Fruit fly (Drosophila melanogaster): Measurements from ENCODE around the gene eEF1gamma.

eEF1gamma gene

DNA sequence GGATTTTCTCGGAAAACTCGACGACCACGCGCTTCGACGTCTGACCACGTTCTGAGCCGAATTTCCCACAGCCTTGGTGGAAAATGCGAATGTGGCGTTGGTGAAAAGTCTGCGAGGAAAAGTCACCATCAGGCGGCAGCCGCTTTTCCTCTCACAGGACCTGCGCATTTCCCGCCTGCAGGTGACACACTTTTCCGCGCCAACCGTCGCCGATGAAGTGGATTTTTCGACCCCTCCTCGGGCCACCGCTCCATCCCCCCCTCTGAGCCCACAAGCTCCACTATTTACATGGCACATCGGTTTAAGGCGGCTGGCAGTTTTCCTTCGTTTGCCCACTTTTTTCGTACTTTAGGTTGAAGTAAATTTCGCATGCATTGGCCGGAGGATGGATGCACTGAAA lies 25.0 kb upstream of the eEF1gamma start, which contains the start of gene jus (continued):
- TF ChIP-seq sisA (GFP tag; IDR thresholded peaks at IDR 0.05) (no peak), tll (GFP tag; optimal IDR thresholded peaks at IDR 0.05) (no peak), abd-A (tag; optimal IDR thresholded peaks at IDR 0.05) (peak; percentile 14), Hmr (GFP tag; optimal IDR thresholded peaks at IDR 0.05) (peak; percentile 35), CG3995 (GFP tag; optimal IDR thresholded peaks at IDR 0.05) (no peak), Med (GFP tag) (peak; percentile 55), CG3847 (GFP tag; IDR thresholded peaks at IDR 0.05) (no peak), CG7556 (GFP tag; optimal IDR thresholded peaks at IDR 0.05) (peak; percentile 33), tap (tag; optimal IDR thresholded peaks at IDR 0.05) (no peak), Lim3 (GFP tag; IDR thresholded peaks at IDR 0.05) (no peak), CG4424 (GFP tag; optimal IDR thresholded peaks at IDR 0.05) (no peak), pnt (GFP tag; optimal IDR thresholded peaks at IDR 0.05) (no peak), Blimp-1 (GFP tag; optimal IDR thresholded peaks at IDR 0.05) (no peak), Abd-B (GFP tag; optimal IDR thresholded peaks at IDR 0.05) (no peak), Dek (tag; optimal IDR thresholded peaks at IDR 0.05) (no peak), CG34422 (GFP tag; IDR thresholded peaks at IDR 0.05) (no peak), Deaf1 (tag; optimal IDR thresholded peaks at IDR 0.05) (peak; percentile 73), CG15514 (GFP tag; optimal IDR thresholded peaks at IDR 0.05) (peak; percentile 15), ewg (GFP tag; optimal IDR thresholded peaks at IDR 0.05) (peak; percentile 76), bsh (GFP tag; optimal IDR thresholded peaks at IDR 0.05) (no peak), peb (GFP tag; IDR thresholded peaks at IDR 0.05) (no peak), CG18619 (GFP tag; optimal IDR thresholded peaks at IDR 0.05) (peak; percentile 9)

dm6 chr3R:29196967-29197611 lies 22.9 kb upstream of the eEF1gamma start, which contains the start of gene CG14515:
CG14515 (plus strand) TSS chr3R:29197556.
- TF ChIP-seq CG7556 (GFP tag; optimal IDR thresholded peaks at IDR 0.05) (peak; percentile 39), CG9437 (GFP tag; optimal IDR thresholded peaks at IDR 0.05) (peak; percentile 7), Med (GFP tag) (peak; percentile 40), phol (tag; optimal IDR thresholded peaks at IDR 0.05) (peak; percentile 27), CoRest (tag; optimal IDR thresholded peaks at IDR 0.05) (peak; percentile 11), dmrt99B (tag; optimal IDR thresholded peaks at IDR 0.05) (peak; percentile 49), CG2712 (tag; optimal IDR thresholded peaks at IDR 0.05) (peak; percentile 17), CG17361 (GFP tag; IDR thresholded peaks at IDR 0.05) (peak; percentile 44; the same call in 2 of the 3 replicates), CG2678 (tag; optimal IDR thresholded peaks at IDR 0.05) (peak; percentile 20), nmo (GFP tag; optimal IDR thresholded peaks at IDR 0.05) (peak; percentile 59), Eip74EF (GFP tag; optimal IDR thresholded peaks at IDR 0.05) (peak in 1 of 2 experiments; percentile 26), stwl (tag; optimal IDR thresholded peaks at IDR 0.05) (no peak), ase (GFP tag; IDR thresholded peaks at IDR 0.05) (0 out of 3 replicates have a peak, but pooled peaks have one; percentile 16), CG1832 (GFP tag; optimal IDR thresholded peaks at IDR 0.05) (no peak), CG13894 (tag; optimal IDR thresholded peaks at IDR 0.05) (no peak), sens (GFP tag) (peak; percentile 76), row (GFP tag; IDR thresholded peaks at IDR 0.05) (0 out of 3 replicates have a peak, but pooled peaks have one; percentile 39), Abd-B (GFP tag; optimal IDR thresholded peaks at IDR 0.05) (peak; percentile 7), HLH54F (GFP tag; optimal IDR thresholded peaks at IDR 0.05) (no peak), gem (tag; optimal IDR thresholded peaks at IDR 0.05) (peak; percentile 38), D (optimal IDR thresholded peaks at IDR 0.05) (no peak), D (GFP tag; optimal IDR thresholded peaks at IDR 0.05) (peak; percentile 21), Sox100B (GFP tag; optimal IDR thresholded peaks at IDR 0.05) (peak; percentile 47), CG4424 (GFP tag; optimal IDR thresholded peaks at IDR 0.05) (peak; percentile 21), ATbp (GFP tag; optimal IDR thresholded peaks at IDR 0.05) (no peak), CG1529 (GFP tag; optimal IDR thresholded peaks at IDR 0.05) (no peak), Deaf1 (tag; optimal IDR thresholded peaks at IDR 0.05) (no peak), E2f1 (GFP tag; IDR thresholded peaks at IDR 0.05) (no peak), CG14441 (GFP tag; IDR thresholded peaks at IDR 0.05) (0 out of 2 replicates have a peak, but pooled peaks have one; percentile 4), dimm (GFP tag; IDR thresholded peaks at IDR 0.05) (no peak), CG11504 (tag; optimal IDR thresholded peaks at IDR 0.05) (peak; percentile 56)

Data from whole organism, embryonic.